Fruit fly (Drosophila melanogaster): ENCODE data around the gene CG13676.

The CG13676 gene

DNA sequence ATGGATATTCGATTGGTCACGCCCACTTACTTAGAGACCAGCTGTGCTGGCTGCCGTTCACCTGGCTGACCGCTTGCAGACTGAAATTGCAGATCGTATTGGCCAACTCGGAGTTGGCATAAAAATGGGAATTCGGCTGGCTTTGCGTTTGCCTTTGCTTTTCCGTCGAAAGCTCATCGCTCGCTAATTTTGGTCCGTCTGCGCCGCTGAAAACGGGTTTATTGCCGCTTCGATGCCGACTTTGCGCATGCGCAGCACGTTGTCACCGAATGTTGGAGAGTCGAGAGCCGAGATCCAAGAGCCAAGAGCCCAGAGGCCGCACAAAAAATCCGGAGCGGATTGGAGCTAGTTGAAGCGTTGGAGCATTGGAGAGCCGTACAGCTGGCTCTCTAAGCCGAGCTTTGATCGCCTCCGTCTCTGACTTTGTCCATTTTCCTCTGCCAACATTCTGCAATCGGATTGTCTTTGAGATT lies at the start of gene CG13676:
TSS of gene CG13676 (minus strand) at position 87 of the 473 bp plus-strand sequence.
- no peak for TF ChIP-seq Myc (optimal IDR thresholded peaks at IDR 0.05)
- TF ChIP-seq Jra (GFP tag; optimal IDR thresholded peaks at IDR 0.05), result no peak
- TF ChIP-seq Dfd (GFP tag; optimal IDR thresholded peaks at IDR 0.05), result no peak
- no peak for TF ChIP-seq ey (GFP tag; optimal IDR thresholded peaks at IDR 0.05)
- TF ChIP-seq pan (optimal IDR thresholded peaks at IDR 0.05), result no peak
- peak; percentile 76 for TF ChIP-seq Rel (GFP tag; optimal IDR thresholded peaks at IDR 0.05)
- no peak for TF ChIP-seq Rel (tag; optimal IDR thresholded peaks at IDR 0.05)
- no peak for TF ChIP-seq Hnf4 (GFP tag; optimal IDR thresholded peaks at IDR 0.05)
- TF ChIP-seq Vsx2 (GFP tag; optimal IDR thresholded peaks at IDR 0.05; ENCODE audit: partially characterized antibody), result peak; percentile 67
- no peak for TF ChIP-seq lola (GFP tag; optimal IDR thresholded peaks at IDR 0.05)
- no peak for TF ChIP-seq GATAd (GFP tag; optimal IDR thresholded peaks at IDR 0.05)
- no peak for TF ChIP-seq Hr83 (GFP tag; optimal IDR thresholded peaks at IDR 0.05; ENCODE audit: poor library complexity, severe bottlenecking)
- TF ChIP-seq Sp1 (GFP tag; optimal IDR thresholded peaks at IDR 0.05), result peak; percentile 6
- TF ChIP-seq Dif (GFP tag; optimal IDR thresholded peaks at IDR 0.05; ENCODE audit: partially characterized antibody), result peak; percentile 44
- no peak for TF ChIP-seq usp (GFP tag; optimal IDR thresholded peaks at IDR 0.05)
- no peak for TF ChIP-seq woc (GFP tag; optimal IDR thresholded peaks at IDR 0.05)
- TF ChIP-seq dl (GFP tag; optimal IDR thresholded peaks at IDR 0.05; ENCODE audit: insufficient read depth in 1 of 2, partially characterized antibody in 2 of 2), result peak; percentile 79 to 83
- peak; percentile 20 for TF ChIP-seq CrebA (GFP tag; optimal IDR thresholded peaks at IDR 0.05; ENCODE audit: borderline replicate concordance)

DNA sequence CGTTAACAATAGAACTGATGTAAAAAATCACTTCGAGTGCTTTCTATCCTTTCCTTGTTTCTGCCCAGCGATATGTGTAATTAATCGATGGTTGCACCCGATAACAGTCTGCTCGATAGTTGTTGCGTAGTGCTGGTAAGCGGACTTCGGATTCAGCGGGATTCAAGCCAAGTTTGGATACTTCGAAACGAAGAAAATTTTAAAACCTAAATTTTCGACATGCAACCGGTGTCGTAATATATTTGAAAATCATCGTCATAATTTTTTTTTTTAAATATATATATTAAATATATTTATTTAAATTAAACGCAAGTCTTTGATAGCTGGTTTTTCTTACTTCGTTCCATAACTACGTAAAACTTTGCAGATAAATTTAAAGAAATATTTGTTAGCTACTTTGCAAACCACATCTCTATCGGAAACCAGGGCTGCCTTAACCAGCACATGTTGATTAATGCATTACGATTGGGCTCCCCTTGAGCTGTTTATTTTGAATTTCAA lies 46.2 kb upstream of the CG13676 start, which contains the start of the genes UbcE2M and Dhps:
TSS of gene UbcE2M (minus strand) at position 209 of the 501 bp plus-strand sequence.
TSS of gene Dhps (plus strand) at position 429 of the 501 bp plus-strand sequence.
- TF ChIP-seq Dfd (GFP tag; optimal IDR thresholded peaks at IDR 0.05), result no peak
- TF ChIP-seq dmrt93B (GFP tag; optimal IDR thresholded peaks at IDR 0.05), result peak; percentile 86
- peak; percentile 68 for TF ChIP-seq h (GFP tag; optimal IDR thresholded peaks at IDR 0.05)
- peak; percentile 79 for TF ChIP-seq HLH106 (tag; optimal IDR thresholded peaks at IDR 0.05)
- TF ChIP-seq dl (GFP tag; optimal IDR thresholded peaks at IDR 0.05; ENCODE audit: insufficient read depth in 1 of 2, partially characterized antibody in 2 of 2), result no peak
- TF ChIP-seq Myc (optimal IDR thresholded peaks at IDR 0.05), result peak; percentile 90
- peak; percentile 67 for TF ChIP-seq CG9705 (GFP tag; optimal IDR thresholded peaks at IDR 0.05)
- no peak for TF ChIP-seq Abd-B (GFP tag; optimal IDR thresholded peaks at IDR 0.05)
- no peak for TF ChIP-seq Mio (GFP tag; optimal IDR thresholded peaks at IDR 0.05)
- TF ChIP-seq GATAd (GFP tag; optimal IDR thresholded peaks at IDR 0.05), result peak; percentile 0
- TF ChIP-seq woc (GFP tag; optimal IDR thresholded peaks at IDR 0.05), result peak; percentile 46
- TF ChIP-seq Sp1 (GFP tag; optimal IDR thresholded peaks at IDR 0.05), result peak; percentile 76
- TF ChIP-seq foxo (GFP tag; optimal IDR thresholded peaks at IDR 0.05), result peak in 1 of 2 experiments; percentile 77
- peak; percentile 78 for TF ChIP-seq psq (GFP tag; optimal IDR thresholded peaks at IDR 0.05)
- peak; percentile 72 for TF ChIP-seq rgr (GFP tag; optimal IDR thresholded peaks at IDR 0.05)
- TF ChIP-seq jim (GFP tag; optimal IDR thresholded peaks at IDR 0.05), result no peak
- peak; percentile 42 for TF ChIP-seq br (GFP tag; optimal IDR thresholded peaks at IDR 0.05)
- TF ChIP-seq OdsH (GFP tag; optimal IDR thresholded peaks at IDR 0.05), result peak; percentile 61
- TF ChIP-seq ey (GFP tag; optimal IDR thresholded peaks at IDR 0.05), result peak; percentile 54
- TF ChIP-seq Hr83 (GFP tag; optimal IDR thresholded peaks at IDR 0.05; ENCODE audit: poor library complexity, severe bottlenecking), result peak; percentile 40
- TF ChIP-seq Hr78 (GFP tag; optimal IDR thresholded peaks at IDR 0.05), result no peak

DNA sequence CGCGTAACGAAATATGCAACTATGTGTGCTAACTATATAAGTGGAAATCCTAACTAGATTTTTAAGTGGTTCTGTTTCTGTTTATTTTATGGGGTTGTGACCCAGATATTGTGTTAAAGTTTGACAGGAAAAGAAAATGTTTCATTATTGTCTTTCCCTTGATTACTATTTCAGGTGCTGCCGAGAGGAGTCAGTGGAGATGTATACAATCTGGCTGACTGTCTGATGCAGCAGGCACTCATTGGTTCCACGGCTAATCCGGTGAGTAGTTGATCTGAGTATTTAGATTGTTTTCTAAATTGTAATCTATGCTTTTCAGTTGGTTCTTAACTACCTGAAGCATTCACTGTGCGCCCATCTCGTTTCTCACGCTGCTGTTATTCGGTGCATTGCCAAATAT lies 41.4 kb upstream of the CG13676 start, which contains the start of gene CG7387:
TSS of gene CG7387 (minus strand) at position 101 of the 400 bp plus-strand sequence.
- TF ChIP-seq usp (GFP tag; optimal IDR thresholded peaks at IDR 0.05), result no peak
- TF ChIP-seq fru (GFP tag; optimal IDR thresholded peaks at IDR 0.05), result no peak
- no peak for TF ChIP-seq Mio (GFP tag; optimal IDR thresholded peaks at IDR 0.05)
- no peak for TF ChIP-seq h (GFP tag; optimal IDR thresholded peaks at IDR 0.05)
- TF ChIP-seq jim (GFP tag; optimal IDR thresholded peaks at IDR 0.05), result no peak
- TF ChIP-seq foxo (GFP tag; optimal IDR thresholded peaks at IDR 0.05), result no peak
- no peak for TF ChIP-seq N (GFP tag; optimal IDR thresholded peaks at IDR 0.05)
- TF ChIP-seq Myc (optimal IDR thresholded peaks at IDR 0.05), result no peak
- no peak for TF ChIP-seq dsf (GFP tag; optimal IDR thresholded peaks at IDR 0.05; ENCODE audit: borderline replicate concordance)
- TF ChIP-seq sage (GFP tag; optimal IDR thresholded peaks at IDR 0.05), result no peak
- TF ChIP-seq Dfd (GFP tag; optimal IDR thresholded peaks at IDR 0.05), result no peak
